Worm (Caenorhabditis elegans) whole organism, L1 larva: ENCODE measurements around the gene srh-201.

Experiments
- C04F5.9 ChIP-seq: sonication (generic microtip); optimal IDR thresholded peaks from 2 replicates; lab custom pipeline; 2016; ENCODE audit warnings: missing genetic modification characterization, missing compliant biosample characterization
- alr-1 ChIP-seq: fragments of 200-800 bp; sonication (Bioruptor generic); optimal IDR thresholded peaks from 2 replicates; lab custom pipeline; 2018; ENCODE audit warnings: borderline replicate concordance, mild to moderate bottlenecking, missing genetic modification characterization, missing compliant biosample characterization
- blmp-1 ChIP-seq: fragments of 150-350 bp; optimal IDR thresholded peaks from 2 replicates; lab custom pipeline; 2014; ENCODE audit warnings: missing biosample characterization, missing genetic modification characterization
- ceh-8 ChIP-seq: fragments of 200-800 bp; sonication (Bioruptor generic); optimal IDR thresholded peaks from 2 replicates; lab custom pipeline; 2018; ENCODE audit warnings: mild to moderate bottlenecking, missing genetic modification characterization, moderate library complexity, missing compliant biosample characterization
- ceh-88 ChIP-seq: fragments of 200-800 bp; sonication (Bioruptor generic); IDR thresholded peaks from 2 replicates; pipeline ENCODE4 v1.3.6; 2022; ENCODE audit warnings: missing genetic modification characterization, missing compliant biosample characterization
- ceh-90 ChIP-seq: sonication (generic microtip); optimal IDR thresholded peaks from 2 replicates; lab custom pipeline; 2016; ENCODE audit warnings: missing genetic modification characterization, missing compliant biosample characterization
- dsc-1 ChIP-seq: sonication (generic microtip); optimal IDR thresholded peaks from 2 replicates; lab custom pipeline; 2016; ENCODE audit warnings: mild to moderate bottlenecking, missing genetic modification characterization, missing compliant biosample characterization
- efl-1 ChIP-seq, 4 experiments: fragments of 150-350 bp; optimal IDR thresholded peaks in 3 of 4; peaks in 1 of 4; 1 replicate in 1 of 4; 2 replicates in 3 of 4; lab custom pipeline; 2014; ENCODE audit warnings: missing biosample characterization in 2 of 4, missing genetic modification characterization in 2 of 4, missing genetic modification reagents in 2 of 4
- egl-13 ChIP-seq: sonication (generic microtip); optimal IDR thresholded peaks from 2 replicates; lab custom pipeline; 2016; ENCODE audit warnings: missing genotype, missing genetic modification reagents, missing genetic modification characterization, missing compliant biosample characterization
- elt-2 ChIP-seq: sonication (generic microtip); optimal IDR thresholded peaks from 2 replicates; lab custom pipeline; 2016; ENCODE audit warnings: missing genetic modification characterization, mild to moderate bottlenecking, inconsistent platforms, missing compliant biosample characterization, missing genetic modification reagents
- fkh-10 ChIP-seq: sonication (generic microtip); optimal IDR thresholded peaks from 2 replicates; lab custom pipeline; 2017; ENCODE audit warnings: missing biosample characterization, missing genetic modification reagents, missing genetic modification characterization
- fkh-4 ChIP-seq: sonication (generic microtip); optimal IDR thresholded peaks from 2 replicates; lab custom pipeline; 2016; ENCODE audit warnings: missing compliant biosample characterization, missing genetic modification characterization, borderline replicate concordance
- grh-1 ChIP-seq: fragments of 200-800 bp; sonication (Bioruptor generic); IDR thresholded peaks from 2 replicates; pipeline ENCODE4 v1.3.6; 2022; ENCODE audit warnings: missing genetic modification reagents, missing genetic modification characterization, missing compliant biosample characterization
- lin-39 ChIP-seq: fragments of 150-350 bp; optimal IDR thresholded peaks from 2 replicates; lab custom pipeline; 2014; ENCODE audit warnings: missing biosample characterization, missing genetic modification reagents, missing genetic modification characterization
- lsy-2 ChIP-seq, 2 experiments: fragments of 150-350 bp; optimal IDR thresholded peaks; 2 replicates each; lab custom pipeline; 2014; ENCODE audit warnings: missing biosample characterization in 2 of 2, missing genetic modification characterization in 2 of 2
- mab-9 ChIP-seq: fragments of 200-800 bp; sonication (Bioruptor generic); IDR thresholded peaks from 2 replicates; pipeline ENCODE4 v1.3.6; 2022; ENCODE audit warnings: missing genetic modification reagents, missing genetic modification characterization, missing compliant biosample characterization
- mef-2 ChIP-seq: fragments of 150-350 bp; optimal IDR thresholded peaks from 2 replicates; lab custom pipeline; 2014; ENCODE audit warnings: missing biosample characterization, missing genetic modification characterization
- nhr-11 ChIP-seq: fragments of 150-350 bp; optimal IDR thresholded peaks from 2 replicates; lab custom pipeline; 2014; ENCODE audit warnings: missing biosample characterization, missing genetic modification characterization
- nhr-12 ChIP-seq: sonication (generic microtip); optimal IDR thresholded peaks from 2 replicates; lab custom pipeline; 2017; ENCODE audit warnings: missing biosample characterization, missing genetic modification characterization
- nhr-19 ChIP-seq: fragments of 200-800 bp; sonication (Bioruptor generic); conservative IDR thresholded peaks from 2 replicates; pipeline ENCODE4 v1.3.6; 2022; ENCODE audit warnings: missing genetic modification characterization, missing compliant biosample characterization
- nhr-28 ChIP-seq: fragments of 150-350 bp; optimal IDR thresholded peaks from 2 replicates; lab custom pipeline; 2014; ENCODE audit warnings: missing biosample characterization, missing genetic modification characterization
- nhr-71 ChIP-seq: sonication (generic microtip); optimal IDR thresholded peaks from 2 replicates; lab custom pipeline; 2016; ENCODE audit warnings: mild to moderate bottlenecking, missing genetic modification characterization, moderate library complexity, missing compliant biosample characterization
- nhr-76 ChIP-seq: sonication (generic microtip); optimal IDR thresholded peaks from 2 replicates; lab custom pipeline; 2017; ENCODE audit warnings: missing biosample characterization, missing genetic modification characterization
- nhr-77 ChIP-seq: fragments of 150-350 bp; optimal IDR thresholded peaks from 2 replicates; lab custom pipeline; 2014; ENCODE audit warnings: missing biosample characterization, missing genetic modification characterization
- nhr-84 ChIP-seq: sonication (generic microtip); optimal IDR thresholded peaks from 2 replicates; lab custom pipeline; 2017; ENCODE audit warnings: missing biosample characterization, missing genetic modification characterization
- nhr-85 ChIP-seq: sonication (generic microtip); peaks from one replicate; lab custom pipeline; 2016; ENCODE audit warnings: missing genetic modification characterization, inconsistent platforms, missing compliant biosample characterization
- nhr-90 ChIP-seq: sonication (generic microtip); optimal IDR thresholded peaks from 2 replicates; lab custom pipeline; 2016; ENCODE audit warnings: mild to moderate bottlenecking, missing genetic modification characterization, missing compliant biosample characterization; ENCODE audit not compliant: poor library complexity
- pag-3 ChIP-seq: sonication (generic microtip); optimal IDR thresholded peaks from 2 replicates; lab custom pipeline; 2017; ENCODE audit warnings: missing genetic modification characterization, mild to moderate bottlenecking, missing compliant biosample characterization, antibody characterized with exemption, borderline replicate concordance; ENCODE audit not compliant: insufficient read depth
- pax-3 ChIP-seq: fragments of 200-800 bp; sonication (Bioruptor generic); optimal IDR thresholded peaks from 2 replicates; lab custom pipeline; 2018; ENCODE audit warnings: mild to moderate bottlenecking, missing genetic modification characterization, moderate library complexity, missing compliant biosample characterization
- tbx-2 ChIP-seq: sonication (generic microtip); optimal IDR thresholded peaks from 2 replicates; lab custom pipeline; 2016; ENCODE audit warnings: missing genetic modification characterization, missing compliant biosample characterization
- tlp-1 ChIP-seq: fragments of 150-350 bp; optimal IDR thresholded peaks from 2 replicates; lab custom pipeline; 2014; ENCODE audit warnings: missing biosample characterization, missing genetic modification characterization
- unc-62 ChIP-seq: fragments of 150-350 bp; optimal IDR thresholded peaks from 2 replicates; lab custom pipeline; 2014; ENCODE audit warnings: missing biosample characterization, missing genetic modification reagents, missing genetic modification characterization
- vab-15 ChIP-seq: sonication (generic microtip); optimal IDR thresholded peaks from 2 replicates; lab custom pipeline; 2017; ENCODE audit warnings: missing genotype, mild to moderate bottlenecking, missing genetic modification characterization, missing compliant biosample characterization
- zag-1 ChIP-seq: fragments of 150-350 bp; optimal IDR thresholded peaks from 2 replicates; lab custom pipeline; 2014; ENCODE audit warnings: missing biosample characterization, missing genetic modification characterization
- ztf-4 ChIP-seq: fragments of 150-350 bp; optimal IDR thresholded peaks from 2 replicates; lab custom pipeline; 2014; ENCODE audit warnings: missing biosample characterization, missing genetic modification characterization

Gene srh-201

DNA sequence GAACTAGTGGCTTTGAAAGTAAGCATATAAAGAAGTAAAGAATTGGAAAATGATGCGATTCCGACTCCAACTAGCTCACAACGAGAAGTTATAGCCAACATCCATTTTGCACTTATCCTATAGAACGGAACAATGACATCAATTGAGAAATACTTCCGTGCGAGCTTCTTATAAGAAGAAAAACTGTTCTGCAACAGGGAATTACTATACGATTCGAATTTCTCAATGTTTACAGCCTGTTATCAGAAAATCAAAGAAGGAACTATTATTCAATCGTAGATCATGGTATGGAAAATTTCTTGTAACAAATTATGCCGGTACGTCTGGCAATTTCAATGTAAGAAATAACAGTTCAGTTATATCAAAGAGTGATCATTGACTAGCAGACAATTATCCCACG, 27.9 kb downstream of the srh-201 start, which contains the start of gene str-85:
Gene str-85, minus strand, starts transcription at position 101 of the 400 bp plus-strand sequence.
- TF ChIP-seq tlp-1 (tag; lab: Kevin White, UChicago), result no peak
- no peak for TF ChIP-seq fkh-10
- no peak for TF ChIP-seq nhr-84 (tag; lab: Kevin White, UChicago)
- no peak for TF ChIP-seq ceh-88 (GFP tag; lab: Robert Waterston, UW)
- TF ChIP-seq nhr-77 (tag; lab: Kevin White, UChicago), result no peak
- no peak for TF ChIP-seq nhr-19 (GFP tag; lab: Robert Waterston, UW)
- TF ChIP-seq nhr-11 (tag; lab: Kevin White, UChicago), result no peak
- no peak for TF ChIP-seq nhr-76
- TF ChIP-seq dsc-1 (tag; lab: Kevin White, UChicago), result no peak
- no peak for TF ChIP-seq lin-39
- TF ChIP-seq mef-2 (tag; lab: Kevin White, UChicago), result no peak
- TF ChIP-seq lsy-2 (tag; optimal IDR thresholded peaks at IDR 0.05; lab: Kevin White, UChicago), result no peak
- no peak for TF ChIP-seq vab-15

DNA sequence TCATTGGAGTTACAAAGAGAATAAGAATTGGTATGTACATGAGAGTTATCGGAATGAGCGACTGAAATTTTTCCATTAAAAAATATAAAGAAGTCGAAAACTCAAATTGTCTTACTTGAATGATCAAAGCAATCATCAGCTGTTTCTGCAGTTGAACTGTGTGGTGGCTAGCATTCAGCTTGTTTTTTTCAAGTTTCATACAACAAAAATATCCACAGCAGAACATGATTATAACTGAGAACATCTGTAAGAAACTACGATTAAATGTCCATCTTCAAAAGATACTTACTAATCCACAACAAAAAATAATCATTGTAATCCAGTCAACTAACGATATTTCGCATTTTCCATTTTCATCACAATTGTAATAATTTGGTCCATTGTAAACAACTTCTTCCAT, 28.9 kb downstream of the srh-201 start:
- TF ChIP-seq tlp-1 (tag; lab: Kevin White, UChicago) (no peak), elt-2 (tag; lab: Kevin White, UChicago) (no peak), efl-1 (optimal IDR thresholded peaks at IDR 0.05; lab: Kevin White, UChicago) (no peak), efl-1 (GFP tag; optimal IDR thresholded peaks at IDR 0.05 in 1 of 2; lab: Kevin White, UChicago) (peak in 1 of 2 experiments; percentile 92)

DNA sequence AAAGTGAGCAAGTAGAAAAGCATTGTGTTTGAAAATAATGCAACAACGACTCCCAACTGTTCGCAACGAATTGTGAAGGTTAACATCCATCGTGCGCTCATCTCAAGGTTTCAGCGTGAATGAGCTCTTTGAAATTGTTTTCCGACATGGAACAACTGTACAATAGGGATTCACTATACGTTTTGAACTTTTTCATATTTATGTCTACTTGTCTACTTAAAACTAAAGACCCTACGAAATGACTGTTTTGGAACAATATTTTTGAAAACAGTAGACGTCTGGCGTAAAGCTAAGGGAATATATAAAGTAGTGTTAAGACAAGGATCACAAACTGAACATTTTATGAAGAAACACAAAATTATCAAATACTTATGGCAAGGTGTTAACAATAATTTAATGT, 30.1 kb downstream of the srh-201 start, which contains the start of gene str-86:
Gene str-86, minus strand, starts transcription at position 101 of the 400 bp plus-strand sequence.
- TF ChIP-seq blmp-1 (tag; lab: Kevin White, UChicago) (no peak), ztf-4 (tag; lab: Kevin White, UChicago) (no peak), pax-3 (tag; lab: Kevin White, UChicago) (no peak), nhr-71 (tag; lab: Kevin White, UChicago) (no peak), mab-9 (GFP tag; lab: Robert Waterston, UW) (no peak), alr-1 (tag; lab: Kevin White, UChicago) (no peak), tbx-2 (tag; lab: Kevin White, UChicago) (no peak), nhr-90 (no peak), egl-13 (tag; lab: Kevin White, UChicago) (no peak), pag-3 (tag; lab: Kevin White, UChicago) (no peak), nhr-12 (tag; lab: Kevin White, UChicago) (no peak), unc-62 (GFP tag; lab: Kevin White, UChicago) (no peak), C04F5.9 (tag; lab: Kevin White, UChicago) (no peak), grh-1 (GFP tag; lab: Robert Waterston, UW) (no peak), fkh-4 (no peak), nhr-85 (tag; lab: Kevin White, UChicago) (no peak), nhr-28 (no peak), ceh-90 (tag; lab: Kevin White, UChicago) (no peak)

DNA sequence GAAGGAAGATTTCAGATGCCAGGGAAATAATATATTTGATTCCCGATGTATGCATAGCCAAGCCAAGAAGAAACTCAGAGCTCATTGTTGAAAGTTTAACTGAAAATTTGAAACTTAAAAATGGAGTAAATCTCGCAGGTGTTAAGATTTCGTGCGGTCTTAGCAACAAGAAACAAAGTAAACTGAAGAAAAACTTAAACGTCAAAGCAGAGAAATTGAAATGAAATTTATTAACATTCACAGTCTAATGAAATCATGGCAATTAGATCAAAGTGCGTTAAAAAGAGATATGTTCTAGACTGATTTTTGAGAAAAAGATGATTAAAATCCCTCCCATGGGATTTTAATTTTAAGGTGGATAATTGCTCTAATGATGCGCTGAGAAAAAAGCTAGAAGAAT, 32.8 kb downstream of the srh-201 start, which contains the start of gene str-84:
Gene str-84, minus strand, starts transcription at position 101 of the 400 bp plus-strand sequence.
- TF ChIP-seq ceh-8 (peak; percentile 83), mef-2 (tag; lab: Kevin White, UChicago) (no peak)

DNA sequence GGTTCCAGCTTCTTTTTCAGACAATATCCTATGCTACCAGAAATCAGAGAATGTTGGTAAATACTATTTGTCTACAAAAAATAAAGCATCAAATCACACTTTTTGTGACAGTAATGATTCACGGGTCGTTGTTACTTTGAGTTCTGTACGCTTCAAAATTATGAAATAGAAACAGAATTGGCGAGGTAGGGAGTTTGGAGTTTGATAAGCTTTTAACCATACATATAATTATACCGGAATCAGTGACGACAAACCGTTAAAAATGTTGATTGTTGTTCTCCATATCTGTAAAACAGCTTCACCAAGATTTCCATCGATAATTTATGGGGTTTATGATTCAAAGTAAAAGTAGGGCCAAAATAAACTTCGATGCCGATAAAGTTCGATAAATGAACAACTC, 35.8 kb downstream of the srh-201 start:
- TF ChIP-seq nhr-76 (no peak), efl-1 (optimal IDR thresholded peaks at IDR 0.05; lab: Kevin White, UChicago) (no peak), efl-1 (GFP tag; optimal IDR thresholded peaks at IDR 0.05 in 1 of 2; lab: Kevin White, UChicago) (peak in 1 of 2 experiments; percentile 62), zag-1 (no peak)
